Worm (Caenorhabditis elegans) whole organism, L4 larva: ENCODE results near the gene cdd-2.
A peak's percentile ranks its signal among the peaks of the same experiment; 100 is the strongest.

ENCODE experiments used
- F26F4.8 ChIP-seq: fragments of 200-800 bp; sonication (Bioruptor generic); conservative IDR thresholded peaks from 2 replicates; pipeline ENCODE4 v1.3.6; 2022; ENCODE audit warnings: missing genetic modification characterization, missing compliant biosample characterization
- R02D3.7 ChIP-seq: fragments of 150-350 bp; sonication (generic microtip); optimal IDR thresholded peaks from 3 replicates; lab custom pipeline; 2014; ENCODE audit warnings: missing biosample characterization, missing genetic modification characterization
- T20F7.1 ChIP-seq: fragments of 200-800 bp; sonication (Bioruptor generic); optimal IDR thresholded peaks from 2 replicates; lab custom pipeline; 2018; ENCODE audit warnings: mild to moderate bottlenecking, missing genetic modification characterization, missing compliant biosample characterization
- T26A8.4 ChIP-seq: fragments of 200-800 bp; sonication (Bioruptor generic); IDR thresholded peaks from 2 replicates; pipeline ENCODE4 v1.3.6; 2022; ENCODE audit warnings: missing genetic modification characterization, missing compliant biosample characterization
- Y48G9A.11 ChIP-seq: fragments of 200-800 bp; sonication (Bioruptor generic); IDR thresholded peaks from 2 replicates; pipeline ENCODE4 v1.3.6; 2022; ENCODE audit warnings: missing genetic modification reagents, missing genetic modification characterization, missing compliant biosample characterization
- aha-1 ChIP-seq: fragments of 150-350 bp; peaks from one replicate; lab custom pipeline; 2014; ENCODE audit warnings: missing biosample characterization, missing genetic modification characterization
- arid-1 ChIP-seq: fragments of 200-800 bp; sonication (Bioruptor generic); conservative IDR thresholded peaks from 2 replicates; pipeline ENCODE4 v1.3.6; 2022; ENCODE audit warnings: missing genetic modification reagents, missing genetic modification characterization, missing compliant biosample characterization
- ceh-44 ChIP-seq: fragments of 200-800 bp; sonication (Bioruptor generic); IDR thresholded peaks from 2 replicates; pipeline ENCODE4 v1.3.6; 2022; ENCODE audit warnings: missing genetic modification reagents, missing genetic modification characterization, missing compliant biosample characterization
- ceh-82 ChIP-seq: sonication (generic microtip); optimal IDR thresholded peaks from 2 replicates; lab custom pipeline; 2017; ENCODE audit warnings: missing biosample characterization, missing genetic modification characterization
- cey-2 ChIP-seq: sonication (generic microtip); optimal IDR thresholded peaks from 3 replicates; lab custom pipeline; 2017; ENCODE audit warnings: missing genetic modification characterization, mild to moderate bottlenecking, missing compliant biosample characterization, antibody characterized with exemption, borderline replicate concordance; ENCODE audit not compliant: insufficient read depth
- ctbp-1 ChIP-seq: fragments of 200-800 bp; sonication (Bioruptor generic); IDR thresholded peaks from 2 replicates; pipeline ENCODE4 v1.3.6; 2022; ENCODE audit warnings: missing genetic modification reagents, missing genetic modification characterization, missing compliant biosample characterization
- daf-16 ChIP-seq, 3 experiments: sonication (generic microtip); optimal IDR thresholded peaks; 2 replicates each; lab custom pipeline; 2016 to 2017; ENCODE audit warnings: missing genetic modification characterization in 3 of 3, missing genetic modification reagents in 3 of 3, mild to moderate bottlenecking in 2 of 3, missing compliant biosample characterization in 2 of 3, missing biosample characterization in 1 of 3, moderate library complexity in 1 of 3
- daf-8 ChIP-seq: fragments of 200-800 bp; sonication (Bioruptor generic); IDR thresholded peaks from 2 replicates; pipeline ENCODE4 v1.3.6; 2022; ENCODE audit warnings: missing genetic modification characterization, missing compliant biosample characterization
- dpl-1 ChIP-seq: fragments of 150-350 bp; optimal IDR thresholded peaks from 2 replicates; lab custom pipeline; 2014; ENCODE audit warnings: missing biosample characterization, missing genetic modification reagents, missing genetic modification characterization
- dve-1 ChIP-seq: sonication (generic microtip); optimal IDR thresholded peaks from 2 replicates; lab custom pipeline; 2017; ENCODE audit warnings: antibody characterized with exemption, mild to moderate bottlenecking, missing genetic modification characterization, missing compliant biosample characterization; ENCODE audit not compliant: insufficient read depth
- egl-27 ChIP-seq: sonication (generic microtip); optimal IDR thresholded peaks from 3 replicates; lab custom pipeline; 2017; ENCODE audit warnings: missing biosample characterization, missing genetic modification reagents, missing genetic modification characterization
- egl-43 ChIP-seq: fragments of 200-800 bp; sonication (Bioruptor generic); IDR thresholded peaks from 2 replicates; pipeline ENCODE4 v1.3.6; 2022; ENCODE audit warnings: missing genetic modification reagents, missing genetic modification characterization, missing compliant biosample characterization
- fos-1 ChIP-seq: fragments of 150-350 bp; optimal IDR thresholded peaks from 2 replicates; lab custom pipeline; 2014; ENCODE audit warnings: missing biosample characterization, missing genetic modification characterization
- gei-8 ChIP-seq: fragments of 200-800 bp; sonication (Bioruptor generic); optimal IDR thresholded peaks from 2 replicates; lab custom pipeline; 2018; ENCODE audit warnings: mild to moderate bottlenecking, missing genetic modification characterization, missing compliant biosample characterization
- hmg-1.1 ChIP-seq: fragments of 200-800 bp; sonication (Bioruptor generic); IDR thresholded peaks from 2 replicates; pipeline ENCODE4 v1.3.6; 2022; ENCODE audit warnings: missing genetic modification reagents, missing genetic modification characterization, missing compliant biosample characterization
- lin-29 ChIP-seq: fragments of 200-800 bp; sonication (Bioruptor generic); IDR thresholded peaks from 2 replicates; pipeline ENCODE4 v1.3.6; 2022; ENCODE audit warnings: missing genetic modification reagents, missing genetic modification characterization, missing compliant biosample characterization
- lin-38 ChIP-seq: fragments of 200-800 bp; sonication (Bioruptor generic); IDR thresholded peaks from 2 replicates; pipeline ENCODE4 v1.3.6; 2022; ENCODE audit warnings: missing genetic modification reagents, missing genetic modification characterization, missing compliant biosample characterization
- lsy-2 ChIP-seq, 2 experiments: fragments of 150-350 bp in 1 of 2; sonication (generic microtip) in 1 of 2; optimal IDR thresholded peaks; 2 replicates each; lab custom pipeline; 2014 to 2017; ENCODE audit warnings: missing biosample characterization in 2 of 2, missing genetic modification characterization in 2 of 2
- mes-2 ChIP-seq: sonication (generic microtip); optimal IDR thresholded peaks from 2 replicates; lab custom pipeline; 2016; ENCODE audit warnings: missing genotype, mild to moderate bottlenecking, missing genetic modification characterization, missing compliant biosample characterization; ENCODE audit not compliant: poor library complexity, severe bottlenecking
- nhr-10 ChIP-seq: fragments of 150-350 bp; optimal IDR thresholded peaks from 2 replicates; lab custom pipeline; 2014; ENCODE audit warnings: missing biosample characterization, missing genetic modification characterization
- nhr-11 ChIP-seq: fragments of 150-350 bp; optimal IDR thresholded peaks from 2 replicates; lab custom pipeline; 2014; ENCODE audit warnings: missing biosample characterization, missing genetic modification characterization
- nhr-237 ChIP-seq: sonication (generic microtip); optimal IDR thresholded peaks from 2 replicates; lab custom pipeline; 2017; ENCODE audit warnings: missing biosample characterization, missing genetic modification characterization
- nhr-25 ChIP-seq: sonication (generic microtip); optimal IDR thresholded peaks from 2 replicates; lab custom pipeline; 2017; ENCODE audit warnings: missing genetic modification characterization, mild to moderate bottlenecking, missing compliant biosample characterization, antibody characterized with exemption, moderate library complexity, borderline replicate concordance; ENCODE audit not compliant: insufficient read depth
- nhr-28 ChIP-seq: fragments of 150-350 bp; optimal IDR thresholded peaks from 2 replicates; lab custom pipeline; 2014; ENCODE audit warnings: missing biosample characterization, missing genetic modification characterization
- nhr-42 ChIP-seq: fragments of 200-800 bp; sonication (Bioruptor generic); IDR thresholded peaks from 2 replicates; pipeline ENCODE4 v1.3.6; 2022; ENCODE audit warnings: missing genetic modification characterization, missing compliant biosample characterization
- nhr-77 ChIP-seq: fragments of 150-350 bp; optimal IDR thresholded peaks from 2 replicates; lab custom pipeline; 2014; ENCODE audit warnings: missing biosample characterization, missing genetic modification characterization
- pha-4 ChIP-seq, 2 experiments: fragments of 150-350 bp in 1 of 2; fragments of 200-800 bp in 1 of 2; sonication (Bioruptor generic) in 1 of 2; IDR thresholded peaks in 1 of 2; optimal IDR thresholded peaks in 1 of 2; 2 replicates each; pipeline versions ENCODE4 v1.3.6 to Lab custom; 2014 to 2022; ENCODE audit warnings: missing genetic modification characterization in 2 of 2, missing genetic modification reagents in 2 of 2, missing biosample characterization in 1 of 2, missing compliant biosample characterization in 1 of 2
- php-3 ChIP-seq: fragments of 200-800 bp; sonication (Bioruptor generic); IDR thresholded peaks from 2 replicates; pipeline ENCODE4 v1.3.6; 2022; ENCODE audit warnings: missing genetic modification reagents, missing genetic modification characterization, missing compliant biosample characterization
- pqm-1 ChIP-seq: sonication (generic microtip); optimal IDR thresholded peaks from 2 replicates; lab custom pipeline; 2017; ENCODE audit warnings: missing biosample characterization, missing genetic modification characterization
- rbr-2 ChIP-seq: sonication (generic microtip); optimal IDR thresholded peaks from 2 replicates; lab custom pipeline; 2016; ENCODE audit warnings: missing genotype, missing genetic modification characterization, missing compliant biosample characterization
- saeg-2 ChIP-seq: fragments of 200-800 bp; sonication (Bioruptor generic); IDR thresholded peaks from 2 replicates; pipeline ENCODE4 v1.3.6; 2022; ENCODE audit warnings: missing genetic modification reagents, missing genetic modification characterization, missing compliant biosample characterization
- set-16 ChIP-seq: fragments of 200-800 bp; sonication (Bioruptor generic); IDR thresholded peaks from 2 replicates; pipeline ENCODE4 v1.3.6; 2022; ENCODE audit warnings: missing genetic modification reagents, missing genetic modification characterization, missing compliant biosample characterization
- skn-1 ChIP-seq: fragments of 150-350 bp; optimal IDR thresholded peaks from 2 replicates; lab custom pipeline; 2014; ENCODE audit warnings: missing biosample characterization, missing genetic modification characterization
- snpc-1.2 ChIP-seq: fragments of 200-800 bp; sonication (Bioruptor generic); IDR thresholded peaks from 2 replicates; pipeline ENCODE4 v1.3.6; 2022; ENCODE audit warnings: missing genetic modification reagents, missing genetic modification characterization, missing compliant biosample characterization
- spr-3 ChIP-seq: fragments of 200-800 bp; sonication (Bioruptor generic); optimal IDR thresholded peaks from 2 replicates; lab custom pipeline; 2018; ENCODE audit warnings: mild to moderate bottlenecking, missing genetic modification characterization, missing compliant biosample characterization
- unc-62 ChIP-seq, 3 experiments: fragments of 150-350 bp in 1 of 3; sonication (generic microtip); optimal IDR thresholded peaks in 2 of 3; peaks in 1 of 3; 1 replicate in 1 of 3; 2 replicates in 2 of 3; lab custom pipeline; 2014 to 2017; ENCODE audit warnings: missing biosample characterization in 3 of 3, missing genetic modification characterization in 3 of 3, missing genetic modification reagents in 3 of 3, missing genotype in 1 of 3
- zfp-2 ChIP-seq: sonication (generic microtip); optimal IDR thresholded peaks from 2 replicates; lab custom pipeline; 2016; ENCODE audit warnings: mild to moderate bottlenecking, missing genetic modification characterization, missing compliant biosample characterization
- zip-11 ChIP-seq: fragments of 200-800 bp; sonication (Bioruptor generic); IDR thresholded peaks from 2 replicates; pipeline ENCODE4 v1.3.6; 2022; ENCODE audit warnings: missing genetic modification characterization, missing compliant biosample characterization

The cdd-2 gene

DNA sequence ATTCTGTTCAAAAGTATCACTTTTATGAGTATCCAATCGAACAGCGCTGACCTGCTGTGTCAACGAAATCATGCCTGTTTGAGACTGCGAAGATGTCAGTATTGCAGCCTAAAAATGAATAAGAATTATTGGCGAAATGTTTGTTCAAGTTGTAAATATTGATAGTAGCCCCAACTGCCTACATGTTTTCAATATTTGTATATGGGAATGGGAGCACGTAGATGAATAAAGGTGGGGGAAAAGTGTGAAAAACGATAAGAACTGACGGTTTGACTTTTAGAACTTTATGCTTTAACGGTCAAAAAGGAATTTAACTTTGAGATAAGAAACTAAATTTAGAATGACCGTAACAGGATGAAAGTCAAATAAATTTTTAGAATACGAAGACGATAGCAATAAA is 27.4 kb downstream of the cdd-2 start:
- no peak for TF ChIP-seq daf-16 (GFP tag; optimal IDR thresholded peaks at IDR 0.05; lab: Kevin White, UChicago)
- peak; percentile 93 for TF ChIP-seq daf-16 (tag; optimal IDR thresholded peaks at IDR 0.05; lab: Kevin White, UChicago)
- no peak for TF ChIP-seq ctbp-1 (GFP tag; lab: Robert Waterston, UW)
- TF ChIP-seq cey-2 (tag; lab: Kevin White, UChicago): no peak
- peak; percentile 44 for TF ChIP-seq pqm-1 (tag; lab: Kevin White, UChicago)
- peak; percentile 10 for TF ChIP-seq nhr-28 (tag; lab: Kevin White, UChicago)
- peak; percentile 71 for TF ChIP-seq dve-1 (tag; lab: Kevin White, UChicago)
- TF ChIP-seq, all 104 proteins: peak for 4

DNA sequence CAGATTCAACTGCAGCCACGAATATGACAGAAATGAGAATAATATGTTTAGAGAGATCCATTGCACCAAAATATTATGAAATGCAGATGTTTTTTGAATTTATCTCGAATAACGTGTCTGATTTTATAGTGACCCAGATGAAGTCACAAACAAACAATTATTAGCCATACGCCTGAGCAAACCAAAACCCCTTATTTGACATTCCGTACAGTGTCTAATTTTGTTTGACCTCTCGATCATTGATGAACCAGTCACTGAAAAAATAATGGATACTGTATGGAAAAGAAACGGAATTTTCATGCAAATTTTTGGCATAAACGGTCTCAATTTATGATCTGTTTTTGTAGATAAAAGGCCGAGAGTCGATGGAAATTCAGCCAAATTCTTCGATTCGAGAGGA is 31.5 kb downstream of the cdd-2 start, which contains the start of the genes R05G6.9 and R05G6.3:
R05G6.9 (minus strand) TSS at position 101 of the 400 bp plus-strand sequence.
R05G6.3 (plus strand) TSS at position 386 of the 400 bp plus-strand sequence.
- TF ChIP-seq zip-11 (no peak), aha-1 (tag; lab: Kevin White, UChicago) (peak; percentile 66), unc-62 (GFP tag; optimal IDR thresholded peaks at IDR 0.05 in 1 of 2; lab: Kevin White, UChicago) (peak in 1 of 2 experiments; percentile 7), unc-62 (tag; optimal IDR thresholded peaks at IDR 0.05; lab: Kevin White, UChicago) (no peak)

DNA sequence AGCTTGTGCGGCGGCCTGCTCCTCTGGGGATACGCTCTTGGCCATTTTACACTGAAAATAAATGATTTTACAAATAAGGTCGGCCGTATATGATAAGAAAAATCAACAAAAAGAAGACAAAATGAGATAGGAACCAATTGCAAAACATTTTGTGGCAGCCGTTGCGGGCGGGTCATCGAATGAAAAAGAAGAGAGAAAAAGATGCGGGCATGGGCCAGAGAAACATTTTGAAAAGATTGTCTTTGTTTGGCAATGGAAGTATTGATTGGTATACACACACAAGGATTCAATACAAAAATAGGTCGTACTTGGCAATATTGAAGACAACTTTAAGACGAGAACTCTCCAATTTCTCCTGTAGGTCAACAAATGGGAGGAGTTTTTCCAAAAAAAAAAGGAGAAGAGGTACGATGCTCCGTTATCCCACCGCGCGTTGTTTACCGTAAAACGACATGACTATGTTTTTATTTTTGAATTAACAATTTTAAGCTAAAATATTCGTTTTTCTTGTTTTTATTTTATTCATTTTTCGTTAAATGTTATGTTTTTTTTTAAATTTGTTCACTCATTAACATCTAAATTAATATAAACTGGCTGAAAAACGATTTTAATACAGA is 35.0 kb downstream of the cdd-2 start, which contains the start of the genes plc-4 and R05G6.4:
plc-4 (minus strand) TSS at position 51 of the 617 bp plus-strand sequence.
R05G6.4 (plus strand) TSS at position 617 of the 617 bp plus-strand sequence.
- TF ChIP-seq T26A8.4 (GFP tag; lab: Robert Waterston, UW): no peak
- 0 out of 2 replicates have a peak, but pooled peaks have one; percentile 11 for TF ChIP-seq lin-38 (GFP tag; lab: Robert Waterston, UW)
- TF ChIP-seq nhr-237 (tag; lab: Kevin White, UChicago): no peak
- no peak for TF ChIP-seq unc-62 (GFP tag; optimal IDR thresholded peaks at IDR 0.05 in 1 of 2; lab: Kevin White, UChicago)
- no peak for TF ChIP-seq unc-62 (tag; optimal IDR thresholded peaks at IDR 0.05; lab: Kevin White, UChicago)
- no peak for TF ChIP-seq nhr-10 (tag; lab: Kevin White, UChicago)
- no peak for TF ChIP-seq aha-1 (tag; lab: Kevin White, UChicago)
- no peak for TF ChIP-seq set-16 (GFP tag; lab: Robert Waterston, UW)
- no peak for TF ChIP-seq spr-3 (GFP tag; lab: Kevin White, UChicago)
- no peak for TF ChIP-seq skn-1 (tag; lab: Kevin White, UChicago)
- TF ChIP-seq nhr-11 (tag; lab: Kevin White, UChicago): no peak
- TF ChIP-seq hmg-1.1 (GFP tag; lab: Robert Waterston, UW): no peak
- no peak for TF ChIP-seq gei-8 (GFP tag; lab: Kevin White, UChicago)
- no peak for TF ChIP-seq nhr-25
- TF ChIP-seq daf-16 (GFP tag; optimal IDR thresholded peaks at IDR 0.05; lab: Kevin White, UChicago): no peak
- TF ChIP-seq daf-16 (tag; optimal IDR thresholded peaks at IDR 0.05; lab: Kevin White, UChicago): peak; percentile 32
- no peak for TF ChIP-seq egl-27 (tag; lab: Kevin White, UChicago)
- TF ChIP-seq R02D3.7 (tag; lab: Kevin White, UChicago): peak; percentile 66
- peak in 1 of 2 experiments; percentile 54 for TF ChIP-seq lsy-2 (tag; optimal IDR thresholded peaks at IDR 0.05; lab: Kevin White, UChicago)
- peak; percentile 96 for TF ChIP-seq T20F7.1 (GFP tag; lab: Kevin White, UChicago)
- no peak for TF ChIP-seq nhr-42 (GFP tag; lab: Robert Waterston, UW)
- no peak for TF ChIP-seq egl-43 (GFP tag; lab: Robert Waterston, UW)
- no peak for TF ChIP-seq saeg-2 (GFP tag; lab: Robert Waterston, UW)
- TF ChIP-seq zfp-2 (tag; lab: Kevin White, UChicago): no peak
- TF ChIP-seq rbr-2 (tag; lab: Kevin White, UChicago): peak; percentile 30
- TF ChIP-seq daf-8: no peak
- TF ChIP-seq fos-1: no peak
- peak; percentile 46 for TF ChIP-seq dpl-1 (GFP tag; lab: Kevin White, UChicago)
- no peak for TF ChIP-seq php-3
- no peak for TF ChIP-seq arid-1 (GFP tag; lab: Robert Waterston, UW)
- TF ChIP-seq mes-2 (tag; lab: Kevin White, UChicago): peak; percentile 5
- TF ChIP-seq lin-29 (GFP tag; lab: Robert Waterston, UW): no peak
- no peak for TF ChIP-seq F26F4.8 (GFP tag; lab: Robert Waterston, UW)
- no peak for TF ChIP-seq ceh-44 (GFP tag; lab: Robert Waterston, UW)
- TF ChIP-seq ceh-82: no peak
- no peak for TF ChIP-seq snpc-1.2 (GFP tag; lab: Robert Waterston, UW)
- TF ChIP-seq nhr-77 (tag; lab: Kevin White, UChicago): no peak
- peak; percentile 91 for TF ChIP-seq Y48G9A.11 (GFP tag; lab: Robert Waterston, UW)
- no peak for TF ChIP-seq pha-4 (GFP tag; IDR thresholded peaks at IDR 0.05; lab: Robert Waterston, UW)
- TF ChIP-seq pha-4 (tag; optimal IDR thresholded peaks at IDR 0.05; lab: Kevin White, UChicago): peak; percentile 7
- peak; percentile 41 for TF ChIP-seq dve-1 (tag; lab: Kevin White, UChicago)
